Fruit fly (Drosophila melanogaster): Measurements from ENCODE around the gene CG34426.

Gene CG34426

dm6 chr3L:8765969-8766538 is 36.2 kb upstream of the CG34426 start (continued):
- TF ChIP-seq CG11560 (tag; IDR thresholded peaks at IDR 0.05) (peak; percentile 92), CG5953 (GFP tag; IDR thresholded peaks at IDR 0.05) (peak; percentile 96), klu (GFP tag; IDR thresholded peaks at IDR 0.05) (peak; percentile 97), CoRest (tag; optimal IDR thresholded peaks at IDR 0.05) (peak; percentile 100), CG17359 (tag; optimal IDR thresholded peaks at IDR 0.05) (peak; percentile 95), luna (GFP tag; optimal IDR thresholded peaks at IDR 0.05) (peak; percentile 70), CG30431 (GFP tag; optimal IDR thresholded peaks at IDR 0.05) (peak; percentile 99), Jarid2 (GFP tag; optimal IDR thresholded peaks at IDR 0.05) (peak; percentile 97), CG6175 (GFP tag; IDR thresholded peaks at IDR 0.05) (peak; percentile 97), cg (GFP tag; optimal IDR thresholded peaks at IDR 0.05) (peak; percentile 4), ab (GFP tag; optimal IDR thresholded peaks at IDR 0.05) (peak; percentile 98), CG6813 (GFP tag; optimal IDR thresholded peaks at IDR 0.05) (peak; percentile 76), Atf6 (GFP tag; IDR thresholded peaks at IDR 0.05) (peak; percentile 98), Dp (GFP tag; optimal IDR thresholded peaks at IDR 0.05) (peak; percentile 30), CG7745 (tag; optimal IDR thresholded peaks at IDR 0.05) (peak; percentile 42), CG11093 (GFP tag; IDR thresholded peaks at IDR 0.05) (peak; percentile 96), Rfx (GFP tag; IDR thresholded peaks at IDR 0.05) (peak; percentile 98), abd-A (tag; optimal IDR thresholded peaks at IDR 0.05) (peak; percentile 73), pan (optimal IDR thresholded peaks at IDR 0.05) (no peak), pan (GFP tag; optimal IDR thresholded peaks at IDR 0.05 in 1 of 2, IDR thresholded peaks at IDR 0.05 in 1 of 2) (peak in 1 of 2 experiments; percentile 99), onecut (GFP tag; IDR thresholded peaks at IDR 0.05) (peak; percentile 91), cwo (GFP tag; optimal IDR thresholded peaks at IDR 0.05) (peak; percentile 94), phol (tag; optimal IDR thresholded peaks at IDR 0.05) (peak; percentile 98), CG32767 (GFP tag; IDR thresholded peaks at IDR 0.05) (peak; percentile 96), CG13287 (GFP tag; IDR thresholded peaks at IDR 0.05; ENCODE audit: partially characterized antibody) (peak; percentile 66), CG2129 (GFP tag; IDR thresholded peaks at IDR 0.05; ENCODE audit: partially characterized antibody) (no peak), Doc3 (GFP tag; IDR thresholded peaks at IDR 0.05; ENCODE audit: partially characterized antibody) (0 out of 3 replicates have a peak, but pooled peaks have one; percentile 31), Side (GFP tag; optimal IDR thresholded peaks at IDR 0.05) (peak; percentile 96), gcm (GFP tag; optimal IDR thresholded peaks at IDR 0.05) (peak; percentile 97), jigr1 (GFP tag; IDR thresholded peaks at IDR 0.05) (peak; percentile 98), CG16863 (GFP tag; optimal IDR thresholded peaks at IDR 0.05) (peak; percentile 98), CG31388 (GFP tag; optimal IDR thresholded peaks at IDR 0.05) (peak; percentile 90), Ada2b (GFP tag; IDR thresholded peaks at IDR 0.05) (peak; percentile 98), CG8478 (optimal IDR thresholded peaks at IDR 0.05) (no peak), slp2 (GFP tag; optimal IDR thresholded peaks at IDR 0.05) (peak; percentile 95), jing (GFP tag; optimal IDR thresholded peaks at IDR 0.05) (peak; percentile 98), chif (GFP tag; optimal IDR thresholded peaks at IDR 0.05) (peak; percentile 97 to 98), Ssrp (tag; optimal IDR thresholded peaks at IDR 0.05) (peak; percentile 99), gfzf (GFP tag; optimal IDR thresholded peaks at IDR 0.05) (peak; percentile 27), CG12236 (GFP tag; optimal IDR thresholded peaks at IDR 0.05) (peak; percentile 95), CG9876 (GFP tag; optimal IDR thresholded peaks at IDR 0.05) (peak; percentile 95), Dll (GFP tag; IDR thresholded peaks at IDR 0.05; ENCODE audit: partially characterized antibody) (peak; percentile 49; the same call in 2 of the 4 replicates), CG4820 (GFP tag; optimal IDR thresholded peaks at IDR 0.05) (peak; percentile 97), CG8388 (GFP tag; optimal IDR thresholded peaks at IDR 0.05) (peak; percentile 97), CG10267 (tag; optimal IDR thresholded peaks at IDR 0.05) (peak; percentile 77), CG3726 (GFP tag; IDR thresholded peaks at IDR 0.05) (peak; percentile 95), ato (GFP tag; IDR thresholded peaks at IDR 0.05; ENCODE audit: partially characterized antibody) (no peak; the same call in none of the 2 replicates), run (tag; optimal IDR thresholded peaks at IDR 0.05) (peak; percentile 96), usp (GFP tag; optimal IDR thresholded peaks at IDR 0.05) (no peak), Gug (GFP tag; IDR thresholded peaks at IDR 0.05) (peak; percentile 98)

All from whole organism, embryonic.